Worm (Caenorhabditis elegans): ENCODE measurements around the gene F40G12.7.

DNA sequence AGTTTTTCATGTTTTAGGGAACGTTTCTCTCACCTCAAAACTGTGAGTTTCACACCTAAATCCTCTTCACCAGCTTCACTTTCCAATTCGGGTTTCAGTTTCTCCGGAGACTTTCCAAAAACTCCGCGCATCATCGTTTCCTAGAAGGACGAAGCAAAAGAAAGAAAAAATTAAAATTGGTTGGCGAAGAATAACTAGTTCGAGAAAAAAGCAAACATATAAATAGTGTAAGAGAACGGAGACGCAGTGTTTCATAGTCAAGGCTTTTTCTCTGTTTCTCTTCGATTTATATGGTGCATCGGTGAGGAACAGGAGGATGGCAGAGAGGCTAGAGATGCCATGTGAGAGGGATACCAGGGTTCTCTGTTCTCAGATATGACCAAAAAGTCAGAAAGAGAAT lies 48.4 kb downstream of the F40G12.7 start, which contains the start of gene F47B8.3:
- no peak for TF ChIP-seq ceh-100 (GFP tag; IDR thresholded peaks at IDR 0.05)
- TF ChIP-seq ets-4 (GFP tag; optimal IDR thresholded peaks at IDR 0.05): no peak
- no peak for TF ChIP-seq unc-62 (GFP tag; optimal IDR thresholded peaks at IDR 0.05)
- TF ChIP-seq ztf-22 (GFP tag; optimal IDR thresholded peaks at IDR 0.05): no peak
- TF ChIP-seq lin-35 (GFP tag; optimal IDR thresholded peaks at IDR 0.05): no peak
- TF ChIP-seq F22D6.2 (tag; optimal IDR thresholded peaks at IDR 0.05): no peak
- no peak for TF ChIP-seq Y79H2A.3 (GFP tag; conservative IDR thresholded peaks at IDR 0.05)
- no peak for TF ChIP-seq snpc-4 (GFP tag; optimal IDR thresholded peaks at IDR 0.05)
- no peak for TF ChIP-seq snpc-4 (tag; optimal IDR thresholded peaks at IDR 0.05)
- no peak for TF ChIP-seq F33H1.4 (GFP tag; IDR thresholded peaks at IDR 0.05)
- no peak for TF ChIP-seq lsy-27 (tag; optimal IDR thresholded peaks at IDR 0.05; ENCODE audit: borderline replicate concordance, insufficient read depth)
